Worm (Caenorhabditis elegans) whole organism, L2 larva: Measurements from ENCODE around the gene C04E6.12.

ENCODE experiments used
- R02D3.7 ChIP-seq: fragments of 150-350 bp; optimal IDR thresholded peaks from 2 replicates; lab custom pipeline; 2014; ENCODE audit warnings: missing biosample characterization, missing genetic modification characterization
- egl-27 ChIP-seq: sonication (generic microtip); optimal IDR thresholded peaks from 3 replicates; lab custom pipeline; 2017; ENCODE audit warnings: missing biosample characterization, missing genetic modification reagents, missing genetic modification characterization
- fos-1 ChIP-seq: fragments of 150-350 bp; optimal IDR thresholded peaks from 2 replicates; lab custom pipeline; 2014; ENCODE audit warnings: missing biosample characterization, missing genetic modification characterization
- gmeb-1 ChIP-seq: fragments of 150-350 bp; optimal IDR thresholded peaks from 2 replicates; lab custom pipeline; 2014; ENCODE audit warnings: missing biosample characterization, missing genetic modification characterization
- lin-11 ChIP-seq: fragments of 150-350 bp; sonication (generic microtip); optimal IDR thresholded peaks from 2 replicates; lab custom pipeline; 2014; ENCODE audit warnings: missing biosample characterization, missing genetic modification characterization, inconsistent platforms, mixed read lengths
- lsy-2 ChIP-seq, 2 experiments: fragments of 150-350 bp in 1 of 2; sonication (generic microtip) in 1 of 2; optimal IDR thresholded peaks; 2 replicates each; lab custom pipeline; 2014 to 2017; ENCODE audit warnings: missing biosample characterization in 2 of 2, missing genetic modification characterization in 2 of 2
- nhr-11 ChIP-seq: fragments of 150-350 bp; optimal IDR thresholded peaks from 2 replicates; lab custom pipeline; 2014; ENCODE audit warnings: missing biosample characterization, missing genetic modification characterization
- sem-4 ChIP-seq: fragments of 150-350 bp; optimal IDR thresholded peaks from 2 replicates; lab custom pipeline; 2014; ENCODE audit warnings: missing biosample characterization, missing genetic modification reagents, missing genetic modification characterization
- skn-1 ChIP-seq: sonication (generic microtip); optimal IDR thresholded peaks from 2 replicates; lab custom pipeline; 2017; ENCODE audit warnings: missing biosample characterization, missing genetic modification characterization
- unc-62 ChIP-seq: fragments of 150-350 bp; optimal IDR thresholded peaks from 2 replicates; lab custom pipeline; 2014; ENCODE audit warnings: missing biosample characterization, missing genetic modification reagents, missing genetic modification characterization
- ztf-4 ChIP-seq: fragments of 150-350 bp; optimal IDR thresholded peaks from 2 replicates; lab custom pipeline; 2014; ENCODE audit warnings: missing biosample characterization, missing genetic modification characterization

DNA sequence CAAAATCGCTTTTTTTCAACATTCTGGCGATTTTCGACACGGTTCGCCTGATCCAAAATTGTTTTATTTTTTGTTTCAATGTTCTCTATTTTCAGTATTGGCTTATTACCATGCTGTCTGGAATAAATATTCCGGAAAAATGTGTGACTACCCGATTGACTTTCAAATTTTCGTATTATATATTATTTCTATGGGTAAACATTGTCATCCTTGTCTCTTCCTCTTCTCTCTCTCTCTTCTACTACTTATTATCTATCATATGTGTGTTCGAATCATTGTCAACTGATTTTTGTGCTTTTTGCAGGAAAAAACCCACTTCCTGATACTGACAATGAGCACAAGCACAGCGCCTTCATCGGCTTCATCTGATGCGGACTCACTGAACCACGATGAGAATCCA is 26.8 kb downstream of the C04E6.12 start, which contains the start of gene C04E6.7:
- TF ChIP-seq lin-11 (no peak), ztf-4 (no peak), nhr-11 (tag; lab: Kevin White, UChicago) (no peak), egl-27 (no peak), unc-62 (GFP tag; lab: Kevin White, UChicago) (no peak), lsy-2 (tag; optimal IDR thresholded peaks at IDR 0.05; lab: Kevin White, UChicago) (no peak), sem-4 (tag; lab: Kevin White, UChicago) (no peak), R02D3.7 (no peak), skn-1 (tag; lab: Kevin White, UChicago) (no peak), gmeb-1 (tag; lab: Kevin White, UChicago) (no peak), fos-1 (no peak)
